Fruit fly (Drosophila melanogaster) whole organism, embryonic: ENCODE results near the gene SamDC.
A peak's percentile ranks its signal among the peaks of the same experiment; 100 is the strongest.

ENCODE experiments used
- Ada2b ChIP-seq: fragments of 200-800 bp; sonication (Bioruptor generic); IDR thresholded peaks from 2 replicates; pipeline ENCODE4 v1.3.6; 2022; ENCODE audit warnings: missing biosample characterization, missing genetic modification characterization
- BEAF-32 ChIP-seq: fragments of 200-800 bp; sonication (Bioruptor generic); optimal IDR thresholded peaks from 3 replicates; lab custom pipeline; 2017; ENCODE audit warnings: missing biosample characterization, missing genetic modification characterization, mild to moderate bottlenecking, moderate library complexity, missing genetic modification reagents
- CG10979 ChIP-seq: fragments of 200-800 bp; sonication (Bioruptor generic); optimal IDR thresholded peaks from 2 replicates; lab custom pipeline; 2018; ENCODE audit warnings: missing biosample characterization, mild to moderate bottlenecking, missing genetic modification characterization, moderate library complexity
- CG12104 ChIP-seq: fragments of 200-800 bp; sonication (Bioruptor generic); optimal IDR thresholded peaks from 3 replicates; lab custom pipeline; 2016; ENCODE audit warnings: missing biosample characterization, missing genetic modification characterization
- CG12391 ChIP-seq: fragments of 200-800 bp; sonication (Bioruptor generic); optimal IDR thresholded peaks from 3 replicates; lab custom pipeline; 2018; ENCODE audit warnings: missing biosample characterization, mild to moderate bottlenecking, missing genetic modification characterization, moderate library complexity
- CG12659 ChIP-seq: fragments of 200-800 bp; sonication (Bioruptor generic); optimal IDR thresholded peaks from 3 replicates; lab custom pipeline; 2017; ENCODE audit warnings: mild to moderate bottlenecking, missing biosample characterization, missing genetic modification reagents, missing genetic modification characterization
- CG15479 ChIP-seq: fragments of 200-800 bp; sonication (Bioruptor generic); optimal IDR thresholded peaks from 3 replicates; lab custom pipeline; 2019; ENCODE audit warnings: missing biosample characterization, mild to moderate bottlenecking, missing genetic modification characterization, moderate library complexity
- CG15601 ChIP-seq: fragments of 200-800 bp; sonication (Bioruptor generic); optimal IDR thresholded peaks from 3 replicates; lab custom pipeline; 2019; ENCODE audit warnings: missing biosample characterization, mild to moderate bottlenecking, missing genetic modification characterization, moderate library complexity
- CG1603 ChIP-seq: fragments of 200-800 bp; sonication (Bioruptor generic); optimal IDR thresholded peaks from 2 replicates; lab custom pipeline; 2019; ENCODE audit warnings: missing biosample characterization, mild to moderate bottlenecking, missing genetic modification characterization, moderate library complexity
- CG17328 ChIP-seq: fragments of 200-800 bp; sonication (Bioruptor generic); IDR thresholded peaks from 2 replicates; pipeline ENCODE4 v1.3.6; 2022; ENCODE audit warnings: missing biosample characterization, missing genetic modification characterization
- CG17829 ChIP-seq: fragments of 200-800 bp; optimal IDR thresholded peaks from 2 replicates; lab custom pipeline; 2019; ENCODE audit warnings: missing biosample characterization, mild to moderate bottlenecking, missing genetic modification characterization, moderate library complexity
- CG2712 ChIP-seq: fragments of 200-800 bp; optimal IDR thresholded peaks from 3 replicates; lab custom pipeline; 2019; ENCODE audit warnings: missing biosample characterization, mild to moderate bottlenecking, missing genetic modification characterization, moderate library complexity
- CG34422 ChIP-seq: fragments of 200-800 bp; sonication (Bioruptor generic); IDR thresholded peaks from 3 replicates; pipeline ENCODE4 v1.3.6; 2022; ENCODE audit warnings: missing biosample characterization, missing genetic modification characterization
- CG4617 ChIP-seq: fragments of 200-800 bp; sonication (Bioruptor generic); optimal IDR thresholded peaks from 3 replicates; lab custom pipeline; 2016; ENCODE audit warnings: missing biosample characterization, missing genetic modification characterization, borderline replicate concordance
- CG4854 ChIP-seq: fragments of 200-800 bp; sonication (Bioruptor generic); optimal IDR thresholded peaks from 2 replicates; lab custom pipeline; 2016; ENCODE audit warnings: missing biosample characterization, missing genetic modification characterization, inconsistent platforms
- CG6689 ChIP-seq: fragments of 200-800 bp; sonication (Bioruptor generic); IDR thresholded peaks from 2 replicates; pipeline ENCODE4 v1.3.6; 2022; ENCODE audit warnings: missing biosample characterization, missing genetic modification characterization
- CG8388 ChIP-seq: fragments of 200-800 bp; sonication (Bioruptor generic); optimal IDR thresholded peaks from 2 replicates; lab custom pipeline; 2019; ENCODE audit warnings: missing biosample characterization, mild to moderate bottlenecking, missing genetic modification characterization, moderate library complexity
- CG8478 ChIP-seq: fragments of >200 bp; optimal IDR thresholded peaks from 2 replicates; lab custom pipeline; 2018
- CG8924 ChIP-seq: fragments of 200-800 bp; optimal IDR thresholded peaks from 3 replicates; lab custom pipeline; 2019; ENCODE audit warnings: missing biosample characterization, mild to moderate bottlenecking, missing genetic modification characterization, moderate library complexity
- CG9609 ChIP-seq: fragments of 200-800 bp; sonication (Bioruptor generic); optimal IDR thresholded peaks from 3 replicates; lab custom pipeline; 2016; ENCODE audit warnings: missing biosample characterization, missing genetic modification characterization
- Chrac-16 ChIP-seq: fragments of 200-800 bp; sonication (Bioruptor generic); optimal IDR thresholded peaks from 3 replicates; lab custom pipeline; 2016; ENCODE audit warnings: missing biosample characterization, missing genetic modification characterization
- Dp ChIP-seq: fragments of 200-800 bp; sonication (Bioruptor generic); optimal IDR thresholded peaks from 2 replicates; lab custom pipeline; 2018; ENCODE audit warnings: missing biosample characterization, mild to moderate bottlenecking, missing genetic modification characterization, moderate library complexity
- HmgZ ChIP-seq: fragments of 200-800 bp; sonication (Bioruptor generic); optimal IDR thresholded peaks from 2 replicates; lab custom pipeline; 2018; ENCODE audit warnings: missing biosample characterization, mild to moderate bottlenecking, missing genetic modification characterization
- Lpt ChIP-seq: fragments of >200 bp; optimal IDR thresholded peaks from 2 replicates; lab custom pipeline; 2018; ENCODE audit warnings: missing biosample characterization, missing genetic modification characterization
- MBD-R2 ChIP-seq: fragments of 200-800 bp; sonication (Bioruptor generic); IDR thresholded peaks from 2 replicates; pipeline ENCODE4 v1.3.6; 2022; ENCODE audit warnings: missing biosample characterization, missing genetic modification characterization
- MESR4 ChIP-seq: fragments of 200-800 bp; sonication (Bioruptor generic); optimal IDR thresholded peaks from 2 replicates; lab custom pipeline; 2018; ENCODE audit warnings: missing biosample characterization, mild to moderate bottlenecking, missing genetic modification characterization, moderate library complexity
- Nf-YB ChIP-seq: fragments of 200-800 bp; sonication (Bioruptor generic); optimal IDR thresholded peaks from 3 replicates; lab custom pipeline; 2019; ENCODE audit warnings: missing biosample characterization, mild to moderate bottlenecking, missing genetic modification characterization, moderate library complexity
- Nf-YC ChIP-seq: fragments of 200-800 bp; optimal IDR thresholded peaks from 3 replicates; lab custom pipeline; 2019; ENCODE audit warnings: missing biosample characterization, mild to moderate bottlenecking, missing genetic modification characterization, moderate library complexity
- Usf ChIP-seq: fragments of 200-800 bp; sonication (Bioruptor generic); optimal IDR thresholded peaks from 2 replicates; lab custom pipeline; 2017; ENCODE audit warnings: missing genotype, missing biosample characterization, missing genetic modification characterization
- YL-1 ChIP-seq: fragments of 200-800 bp; sonication (Bioruptor generic); optimal IDR thresholded peaks from 3 replicates; lab custom pipeline; 2017; ENCODE audit warnings: missing biosample characterization, mild to moderate bottlenecking, missing genetic modification characterization
- dpn ChIP-seq, 2 experiments: fragments of 200-800 bp; sonication (Bioruptor generic); optimal IDR thresholded peaks; 3 replicates each; lab custom pipeline; 2016; ENCODE audit warnings: missing biosample characterization in 2 of 2, missing genetic modification characterization in 2 of 2
- klu ChIP-seq: fragments of 200-800 bp; sonication (Bioruptor generic); IDR thresholded peaks from 2 replicates; pipeline ENCODE4 v1.3.6; 2022; ENCODE audit warnings: missing biosample characterization, missing genetic modification characterization
- lola ChIP-seq, 3 experiments: fragments of >200 bp in 2 of 3; fragments of 200-800 bp in 1 of 3; sonication (Bioruptor generic) in 1 of 3; optimal IDR thresholded peaks; 2 replicates each; lab custom pipeline; 2017 to 2019; ENCODE audit warnings: missing biosample characterization in 3 of 3, missing genetic modification characterization in 3 of 3, mild to moderate bottlenecking in 1 of 3, moderate library complexity in 1 of 3
- nmo ChIP-seq: fragments of 200-800 bp; sonication (Bioruptor generic); optimal IDR thresholded peaks from 2 replicates; lab custom pipeline; 2018; ENCODE audit warnings: missing biosample characterization, mild to moderate bottlenecking, missing genetic modification characterization, moderate library complexity
- pfk ChIP-seq: fragments of 200-800 bp; sonication (Bioruptor generic); optimal IDR thresholded peaks from 2 replicates; lab custom pipeline; 2018; ENCODE audit warnings: missing biosample characterization, mild to moderate bottlenecking, missing genetic modification characterization, moderate library complexity
- phol ChIP-seq: fragments of 200-800 bp; sonication (Bioruptor generic); optimal IDR thresholded peaks from 3 replicates; lab custom pipeline; 2018; ENCODE audit warnings: missing biosample characterization, mild to moderate bottlenecking, missing genetic modification characterization, moderate library complexity
- pnt ChIP-seq: fragments of 200-800 bp; sonication (Bioruptor generic); optimal IDR thresholded peaks from 3 replicates; lab custom pipeline; 2016; ENCODE audit warnings: missing biosample characterization, missing genetic modification characterization
- sens ChIP-seq: fragments of 200-800 bp; sonication (Bioruptor generic); peaks from one replicate; lab custom pipeline; 2016; ENCODE audit warnings: missing biosample characterization, missing genetic modification characterization
- ssp ChIP-seq: fragments of 200-800 bp; sonication (Bioruptor generic); IDR thresholded peaks from 2 replicates; pipeline ENCODE4 v1.3.6; 2022; ENCODE audit warnings: missing biosample characterization, missing genetic modification characterization
- stwl ChIP-seq: fragments of 200-800 bp; sonication (Bioruptor generic); optimal IDR thresholded peaks from 3 replicates; lab custom pipeline; 2018; ENCODE audit warnings: missing biosample characterization, mild to moderate bottlenecking, missing genetic modification characterization, moderate library complexity
- sug ChIP-seq: fragments of 200-800 bp; optimal IDR thresholded peaks from 2 replicates; lab custom pipeline; 2019; ENCODE audit warnings: missing biosample characterization, mild to moderate bottlenecking, missing genetic modification characterization, moderate library complexity
- tio ChIP-seq: fragments of 200-800 bp; sonication (Bioruptor generic); optimal IDR thresholded peaks from 2 replicates; lab custom pipeline; 2017; ENCODE audit warnings: missing biosample characterization, missing genetic modification characterization, inconsistent platforms
- tll ChIP-seq, 2 experiments: fragments of 200-800 bp in 1 of 2; fragments of >200 bp in 1 of 2; sonication (Bioruptor generic) in 1 of 2; optimal IDR thresholded peaks; 2 replicates each; lab custom pipeline; 2017 to 2019; ENCODE audit warnings: missing biosample characterization in 2 of 2, missing genetic modification characterization in 2 of 2, mild to moderate bottlenecking in 1 of 2, moderate library complexity in 1 of 2
- trem ChIP-seq: fragments of 200-800 bp; optimal IDR thresholded peaks from 3 replicates; lab custom pipeline; 2019; ENCODE audit warnings: missing biosample characterization, mild to moderate bottlenecking, missing genetic modification characterization, moderate library complexity
- unpg ChIP-seq: fragments of 200-800 bp; sonication (Bioruptor generic); optimal IDR thresholded peaks from 3 replicates; lab custom pipeline; 2018; ENCODE audit warnings: missing biosample characterization, mild to moderate bottlenecking, missing genetic modification characterization, moderate library complexity
- wek ChIP-seq: fragments of 200-800 bp; sonication (Bioruptor generic); optimal IDR thresholded peaks from 3 replicates; lab custom pipeline; 2018; ENCODE audit warnings: missing biosample characterization, mild to moderate bottlenecking, missing genetic modification characterization, moderate library complexity

The SamDC gene

dm6 chr2L:10327790-10328189, 11.5 kb upstream of the SamDC start, which contains the start of gene RnrL (continued):
- TF ChIP-seq Dp (GFP tag; lab: Kevin White, UChicago), result peak; percentile 75
- TF ChIP-seq sens (GFP tag; lab: Kevin White, UChicago), result peak; percentile 10
- TF ChIP-seq stwl (tag; lab: Kevin White, UChicago), result peak; percentile 48
- TF ChIP-seq pfk, result peak; percentile 85
- peak; percentile 37 for TF ChIP-seq MBD-R2 (GFP tag; lab: Robert Waterston, UW)
- TF ChIP-seq klu (GFP tag; lab: Robert Waterston, UW), result no peak
- peak; percentile 7 for TF ChIP-seq BEAF-32 (GFP tag; lab: Kevin White, UChicago)
- TF ChIP-seq CG12104 (GFP tag; lab: Kevin White, UChicago), result no peak
- TF ChIP-seq trem, result peak; percentile 6
- TF ChIP-seq, all 482 proteins: peak for 17

dm6 chr2L:10331066-10331847, 8.0 kb upstream of the SamDC start, which contains the start of the genes Schip1 and Cox10:
TSS of gene Schip1 (minus strand) at chr2L:10331116.
TSS of gene Cox10 (plus strand) at chr2L:10331471.
- TF ChIP-seq nmo (GFP tag; lab: Kevin White, UChicago), result peak; percentile 18
- TF ChIP-seq lola (GFP tag; optimal IDR thresholded peaks at IDR 0.05; lab: Kevin White, UChicago), result peak in 1 of 3 experiments; percentile 22
- peak; percentile 18 for TF ChIP-seq CG4617 (GFP tag; lab: Kevin White, UChicago)
- peak; percentile 72 for TF ChIP-seq CG12391 (tag; lab: Kevin White, UChicago)
- peak; percentile 6 for TF ChIP-seq Nf-YB
- TF ChIP-seq HmgZ, result peak; percentile 19
- peak; percentile 61 for TF ChIP-seq wek (GFP tag; lab: Kevin White, UChicago)
- TF ChIP-seq tll (GFP tag; optimal IDR thresholded peaks at IDR 0.05; lab: Kevin White, UChicago), result no peak
- TF ChIP-seq sug (tag; lab: Kevin White, UChicago), result peak; percentile 31
- no peak for TF ChIP-seq Usf (GFP tag; lab: Kevin White, UChicago)
- no peak for TF ChIP-seq tio
- peak; percentile 49 for TF ChIP-seq CG17829 (tag; lab: Kevin White, UChicago)
- peak; percentile 20 for TF ChIP-seq CG10979
- TF ChIP-seq CG4854, result no peak
- peak; percentile 70 for TF ChIP-seq CG8924
- peak; percentile 33 for TF ChIP-seq Nf-YC (tag; lab: Kevin White, UChicago)
- peak; percentile 44 for TF ChIP-seq unpg (GFP tag; lab: Kevin White, UChicago)
- peak; percentile 10 for TF ChIP-seq CG1603 (tag; lab: Kevin White, UChicago)
- TF ChIP-seq CG2712 (tag; lab: Kevin White, UChicago), result peak; percentile 40
- no peak for TF ChIP-seq CG17328 (GFP tag; lab: Robert Waterston, UW)
- TF ChIP-seq CG8478, result no peak
- peak; percentile 39 for TF ChIP-seq Dp (GFP tag; lab: Kevin White, UChicago)
- no peak for TF ChIP-seq CG34422 (GFP tag; lab: Robert Waterston, UW)
- peak in 1 of 2 experiments; percentile 16 for TF ChIP-seq dpn (GFP tag; optimal IDR thresholded peaks at IDR 0.05; lab: Kevin White, UChicago)
- peak; percentile 68 for TF ChIP-seq MESR4 (GFP tag; lab: Kevin White, UChicago)
- peak; percentile 21 for TF ChIP-seq stwl (tag; lab: Kevin White, UChicago)
- TF ChIP-seq CG6689, result no peak
- no peak for TF ChIP-seq Ada2b (GFP tag; lab: Robert Waterston, UW)
- no peak for TF ChIP-seq pnt
- peak; percentile 27 for TF ChIP-seq CG8388
- no peak for TF ChIP-seq CG9609
- no peak for TF ChIP-seq ssp (GFP tag; lab: Robert Waterston, UW)
- TF ChIP-seq Lpt (GFP tag; lab: Kevin White, UChicago), result no peak
- no peak for TF ChIP-seq Chrac-16
- no peak for TF ChIP-seq CG15479 (GFP tag; lab: Kevin White, UChicago)
- peak; percentile 24 for TF ChIP-seq YL-1 (GFP tag; lab: Kevin White, UChicago)
- TF ChIP-seq CG12659, result peak; percentile 29
- peak; percentile 23 for TF ChIP-seq CG15601 (tag; lab: Kevin White, UChicago)
- TF ChIP-seq phol (tag; lab: Kevin White, UChicago), result peak; percentile 20
